Worm (Caenorhabditis elegans): Measurements from ENCODE around the gene scl-23.

- TF ChIP-seq snpc-4 (tag; optimal IDR thresholded peaks at IDR 0.05) = no peak
- TF ChIP-seq drap-1 (GFP tag; optimal IDR thresholded peaks at IDR 0.05) = no peak
- TF ChIP-seq pha-4 (tag; optimal IDR thresholded peaks at IDR 0.05) = no peak
- no peak for TF ChIP-seq ces-1 (GFP tag; optimal IDR thresholded peaks at IDR 0.05)
- no peak for TF ChIP-seq elt-3 (tag; optimal IDR thresholded peaks at IDR 0.05)
- no peak for TF ChIP-seq nhr-237 (tag; optimal IDR thresholded peaks at IDR 0.05)
- no peak for TF ChIP-seq lin-13 (tag; optimal IDR thresholded peaks at IDR 0.05)
- TF ChIP-seq nhr-28 (tag; optimal IDR thresholded peaks at IDR 0.05) = no peak
- no peak for TF ChIP-seq unc-62 (GFP tag; optimal IDR thresholded peaks at IDR 0.05)
- no peak for TF ChIP-seq ceh-43 (GFP tag; optimal IDR thresholded peaks at IDR 0.05)
- TF ChIP-seq mep-1 (tag; optimal IDR thresholded peaks at IDR 0.05) = no peak
- TF ChIP-seq ham-2 (GFP tag; optimal IDR thresholded peaks at IDR 0.05) = no peak
- TF ChIP-seq M03D4.4 (tag; optimal IDR thresholded peaks at IDR 0.05) = no peak
These were observed 49.8 kb upstream of the scl-23 start for ce11 chrIV:139652-140051.
